Worm (Caenorhabditis elegans): ENCODE data around the gene ceh-41.

ce11 chrX:1853596-1853995 is 5.1 kb upstream of the ceh-41 start, which contains the start of gene T26C11.9:
- no peak for TF ChIP-seq cog-1 (tag; optimal IDR thresholded peaks at IDR 0.05)
- no peak for TF ChIP-seq med-1 (GFP tag; optimal IDR thresholded peaks at IDR 0.05; ENCODE audit: insufficient read depth)
- TF ChIP-seq ref-1 (GFP tag; conservative IDR thresholded peaks at IDR 0.05), result no peak
